Worm (Caenorhabditis elegans): ENCODE results near the gene B0252.5.

ce11 chrII:6967618-6968017, 48.9 kb upstream of the B0252.5 start, which contains the start of gene eif-2Bgamma:
- no peak for TF ChIP-seq fkh-10 (GFP tag; optimal IDR thresholded peaks at IDR 0.05)
- no peak for TF ChIP-seq rnt-1 (tag; optimal IDR thresholded peaks at IDR 0.05)
- no peak for TF ChIP-seq nhr-11 (tag; optimal IDR thresholded peaks at IDR 0.05)
- no peak for TF ChIP-seq fkh-6 (tag; optimal IDR thresholded peaks at IDR 0.05)
- no peak for TF ChIP-seq sdc-2 (tag; optimal IDR thresholded peaks at IDR 0.05)
- TF ChIP-seq dve-1 (tag; optimal IDR thresholded peaks at IDR 0.05) = no peak
- no peak for TF ChIP-seq ztf-16 (tag; optimal IDR thresholded peaks at IDR 0.05)
- TF ChIP-seq unc-55 (GFP tag; optimal IDR thresholded peaks at IDR 0.05) = no peak
- TF ChIP-seq ets-4 (tag; optimal IDR thresholded peaks at IDR 0.05) = no peak
- no peak for TF ChIP-seq pha-2 (tag; optimal IDR thresholded peaks at IDR 0.05)
- no peak for TF ChIP-seq nhr-232 (tag; optimal IDR thresholded peaks at IDR 0.05)
- no peak for TF ChIP-seq ama-1 (optimal IDR thresholded peaks at IDR 0.05)
- TF ChIP-seq unc-86 (tag; optimal IDR thresholded peaks at IDR 0.05) = no peak
- TF ChIP-seq ceh-14 (tag; optimal IDR thresholded peaks at IDR 0.05) = no peak

All from whole organism, late embryonic.